Fruit fly (Drosophila melanogaster): Measurements from ENCODE around the gene CG14408.

The CG14408 gene

DNA sequence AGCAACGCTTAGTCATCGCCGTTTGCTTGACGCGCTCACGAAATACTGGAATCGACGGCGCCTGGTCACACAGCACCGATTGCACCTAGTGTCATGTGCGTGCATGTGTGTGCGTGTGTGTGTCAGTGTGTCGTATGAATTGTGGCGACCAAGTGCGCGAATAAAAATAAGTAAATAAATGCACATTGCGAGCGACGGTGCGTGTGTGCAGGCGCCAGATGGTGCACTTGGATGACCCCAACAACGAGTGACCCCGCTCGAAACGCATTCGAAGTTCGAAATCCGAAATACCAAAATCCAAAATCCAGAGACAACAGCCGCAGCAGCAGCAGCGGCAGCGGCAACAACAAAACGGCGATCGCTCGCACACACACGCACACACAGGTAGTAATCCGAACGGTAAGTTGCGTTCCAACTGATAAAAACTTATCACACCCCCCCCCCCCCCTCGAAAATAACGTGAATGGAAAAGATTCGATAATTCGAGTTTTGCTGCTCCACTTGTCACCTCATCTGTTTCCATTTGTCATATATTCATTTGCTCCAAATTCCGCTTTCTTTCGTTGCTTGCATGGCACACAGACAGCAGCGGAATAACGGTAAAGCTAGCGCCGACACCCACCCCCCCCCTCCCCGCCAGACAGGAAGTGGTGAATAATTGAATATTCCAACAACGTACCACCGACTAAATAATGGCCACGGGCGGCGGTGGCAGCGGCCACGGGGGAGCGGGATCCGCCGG is 900 bp upstream of the CG14408 start, which contains the start of gene CG14411 (continued):
- TF ChIP-seq nmo (GFP tag; optimal IDR thresholded peaks at IDR 0.05) (no peak), Blimp-1 (GFP tag; optimal IDR thresholded peaks at IDR 0.05) (no peak), HmgD (GFP tag; optimal IDR thresholded peaks at IDR 0.05) (peak; percentile 1), abd-A (tag; optimal IDR thresholded peaks at IDR 0.05) (no peak), CG14860 (GFP tag; IDR thresholded peaks at IDR 0.05; ENCODE audit: partially characterized antibody) (no peak), bowl (GFP tag; IDR thresholded peaks at IDR 0.05) (no peak), Camta (GFP tag; optimal IDR thresholded peaks at IDR 0.05) (no peak), fu2 (GFP tag; optimal IDR thresholded peaks at IDR 0.05) (no peak), CG14014 (GFP tag; IDR thresholded peaks at IDR 0.05) (no peak), hb (GFP tag; IDR thresholded peaks at IDR 0.05; ENCODE audit: partially characterized antibody) (no peak), CG8478 (optimal IDR thresholded peaks at IDR 0.05) (peak; percentile 28), CG9609 (GFP tag; optimal IDR thresholded peaks at IDR 0.05) (no peak), vnd (GFP tag; IDR thresholded peaks at IDR 0.05; ENCODE audit: partially characterized antibody) (no peak), wor (GFP tag; IDR thresholded peaks at IDR 0.05) (no peak), yki (optimal IDR thresholded peaks at IDR 0.05) (no peak), CTCF (GFP tag; optimal IDR thresholded peaks at IDR 0.05) (no peak), CG13287 (GFP tag; IDR thresholded peaks at IDR 0.05; ENCODE audit: partially characterized antibody) (no peak), Sry-δ (GFP tag; optimal IDR thresholded peaks at IDR 0.05) (peak; percentile 35), E2f2 (GFP tag; IDR thresholded peaks at IDR 0.05) (no peak; the same call in none of the 2 replicates), CG14667 (GFP tag; IDR thresholded peaks at IDR 0.05) (no peak), stwl (tag; optimal IDR thresholded peaks at IDR 0.05) (peak; percentile 81), gcm2 (GFP tag; optimal IDR thresholded peaks at IDR 0.05) (no peak), CG13123 (GFP tag; optimal IDR thresholded peaks at IDR 0.05) (no peak), Atf6 (GFP tag; IDR thresholded peaks at IDR 0.05) (no peak), NK7.1 (GFP tag; optimal IDR thresholded peaks at IDR 0.05) (no peak), CG7556 (GFP tag; optimal IDR thresholded peaks at IDR 0.05) (no peak), CG6854 (GFP tag; optimal IDR thresholded peaks at IDR 0.05) (no peak), CG31365 (tag; optimal IDR thresholded peaks at IDR 0.05) (no peak), CG4424 (GFP tag; optimal IDR thresholded peaks at IDR 0.05) (no peak), CG1233 (GFP tag; optimal IDR thresholded peaks at IDR 0.05) (no peak), Bdp1 (GFP tag; optimal IDR thresholded peaks at IDR 0.05) (no peak), Side (GFP tag; optimal IDR thresholded peaks at IDR 0.05) (no peak), D19B (GFP tag; optimal IDR thresholded peaks at IDR 0.05) (no peak), sisA (GFP tag; IDR thresholded peaks at IDR 0.05) (no peak), danr (GFP tag; IDR thresholded peaks at IDR 0.05) (no peak), lola (GFP tag; optimal IDR thresholded peaks at IDR 0.05) (no peak), CG7963 (GFP tag; IDR thresholded peaks at IDR 0.05; ENCODE audit: partially characterized antibody) (no peak), Mad (GFP tag; optimal IDR thresholded peaks at IDR 0.05) (no peak), kah (GFP tag; optimal IDR thresholded peaks at IDR 0.05) (no peak), CG15479 (GFP tag; optimal IDR thresholded peaks at IDR 0.05) (peak; percentile 18), Ptx1 (GFP tag; IDR thresholded peaks at IDR 0.05) (no peak), zen (tag; optimal IDR thresholded peaks at IDR 0.05) (peak; percentile 16), so (GFP tag; IDR thresholded peaks at IDR 0.05) (no peak), CG2202 (tag; optimal IDR thresholded peaks at IDR 0.05) (no peak), croc (GFP tag; conservative IDR thresholded peaks at IDR 0.05) (no peak), B-H2 (GFP tag; optimal IDR thresholded peaks at IDR 0.05) (no peak), ab (GFP tag; optimal IDR thresholded peaks at IDR 0.05) (no peak), trem (tag; optimal IDR thresholded peaks at IDR 0.05) (peak; percentile 68), CG18262 (tag; optimal IDR thresholded peaks at IDR 0.05) (no peak), CG34422 (GFP tag; IDR thresholded peaks at IDR 0.05) (peak; percentile 66; the same call in 2 of the 3 replicates), Max (GFP tag; optimal IDR thresholded peaks at IDR 0.05) (no peak), odd (GFP tag; optimal IDR thresholded peaks at IDR 0.05) (no peak)

Measured in whole organism, embryonic.